Fruit fly (Drosophila melanogaster) whole organism, embryonic: Measurements from ENCODE around the gene CG12581.

Experiments used
- Adf1 ChIP-seq: fragments of 200-800 bp; sonication (Bioruptor generic); IDR thresholded peaks from 2 replicates; pipeline ENCODE4 v1.3.6; 2022; ENCODE audit warnings: missing biosample characterization, missing genetic modification characterization
- Aef1 ChIP-seq: fragments of 200-800 bp; sonication (Bioruptor generic); IDR thresholded peaks from 3 replicates; pipeline ENCODE4 v1.3.6; 2022; ENCODE audit warnings: missing biosample characterization, missing genetic modification characterization
- CG10274 ChIP-seq: fragments of 200-800 bp; sonication (Bioruptor generic); optimal IDR thresholded peaks from 3 replicates; lab custom pipeline; 2017; ENCODE audit warnings: missing biosample characterization, mild to moderate bottlenecking, missing genetic modification characterization
- CG10366 ChIP-seq: fragments of 200-800 bp; sonication (Bioruptor generic); IDR thresholded peaks from 2 replicates; pipeline ENCODE4 v1.3.6; 2022; ENCODE audit warnings: missing biosample characterization, missing genetic modification characterization
- CG10431 ChIP-seq: fragments of 200-800 bp; sonication (Bioruptor generic); optimal IDR thresholded peaks from 3 replicates; lab custom pipeline; 2018; ENCODE audit warnings: missing biosample characterization, mild to moderate bottlenecking, missing genetic modification characterization
- CG10543 ChIP-seq: fragments of 200-800 bp; sonication (Bioruptor generic); optimal IDR thresholded peaks from 3 replicates; lab custom pipeline; 2017; ENCODE audit warnings: missing biosample characterization, mild to moderate bottlenecking, missing genetic modification characterization, moderate library complexity
- CG12236 ChIP-seq: fragments of 200-800 bp; sonication (Bioruptor generic); optimal IDR thresholded peaks from 2 replicates; lab custom pipeline; 2016; ENCODE audit warnings: missing biosample characterization, missing genetic modification characterization
- CG13123 ChIP-seq: fragments of 200-800 bp; sonication (Bioruptor generic); optimal IDR thresholded peaks from 2 replicates; lab custom pipeline; 2016; ENCODE audit warnings: missing biosample characterization, missing genetic modification characterization
- CG17361 ChIP-seq: fragments of 200-800 bp; sonication (Bioruptor generic); IDR thresholded peaks from 3 replicates; pipeline ENCODE4 v1.3.6; 2022; ENCODE audit warnings: missing biosample characterization, missing genetic modification characterization
- CG2712 ChIP-seq: fragments of 200-800 bp; optimal IDR thresholded peaks from 3 replicates; lab custom pipeline; 2019; ENCODE audit warnings: missing biosample characterization, mild to moderate bottlenecking, missing genetic modification characterization, moderate library complexity
- CG3995 ChIP-seq: fragments of 200-800 bp; sonication (Bioruptor generic); optimal IDR thresholded peaks from 3 replicates; lab custom pipeline; 2016; ENCODE audit warnings: missing biosample characterization, missing genetic modification characterization
- CG43689 ChIP-seq: fragments of 200-800 bp; sonication (Bioruptor generic); IDR thresholded peaks from 2 replicates; pipeline ENCODE4 v1.3.6; 2022; ENCODE audit warnings: missing biosample characterization, missing genetic modification characterization
- CG5953 ChIP-seq: fragments of 200-800 bp; sonication (Bioruptor generic); IDR thresholded peaks from 2 replicates; pipeline ENCODE4 v1.3.6; 2022; ENCODE audit warnings: missing biosample characterization, missing genetic modification characterization
- CG8281 ChIP-seq: fragments of 200-800 bp; sonication (Bioruptor generic); optimal IDR thresholded peaks from 2 replicates; lab custom pipeline; 2018; ENCODE audit warnings: missing biosample characterization, mild to moderate bottlenecking, missing genetic modification characterization, moderate library complexity
- CG8388 ChIP-seq: fragments of 200-800 bp; sonication (Bioruptor generic); optimal IDR thresholded peaks from 2 replicates; lab custom pipeline; 2019; ENCODE audit warnings: missing biosample characterization, mild to moderate bottlenecking, missing genetic modification characterization, moderate library complexity
- CkIIα-i1 ChIP-seq: fragments of 200-800 bp; sonication (Bioruptor generic); IDR thresholded peaks from 2 replicates; pipeline ENCODE4 v1.3.6; 2022; ENCODE audit warnings: missing biosample characterization, missing genetic modification characterization
- D ChIP-seq, 2 experiments: fragments of 200-800 bp in 1 of 2; fragments of >200 bp in 1 of 2; sonication (Bioruptor generic) in 1 of 2; optimal IDR thresholded peaks; 2 replicates in 1 of 2; 3 replicates in 1 of 2; lab custom pipeline; 2017; ENCODE audit warnings: mild to moderate bottlenecking in 1 of 2, missing biosample characterization in 1 of 2, missing genetic modification characterization in 1 of 2, missing genetic modification reagents in 1 of 2
- Drgx ChIP-seq: fragments of 200-800 bp; sonication (Bioruptor generic); IDR thresholded peaks from 2 replicates; pipeline ENCODE4 v1.3.6; 2022; ENCODE audit warnings: missing biosample characterization, missing genetic modification characterization
- Ets65A ChIP-seq: fragments of 200-800 bp; sonication (Bioruptor generic); peaks from one replicate; lab custom pipeline; 2016; ENCODE audit warnings: missing biosample characterization, missing genetic modification characterization
- HLH54F ChIP-seq: fragments of 200-800 bp; sonication (Bioruptor generic); optimal IDR thresholded peaks from 3 replicates; lab custom pipeline; 2016; ENCODE audit warnings: missing biosample characterization, missing genetic modification characterization
- Hey ChIP-seq: fragments of 200-800 bp; sonication (Bioruptor generic); optimal IDR thresholded peaks from 3 replicates; lab custom pipeline; 2018; ENCODE audit warnings: missing biosample characterization, mild to moderate bottlenecking, missing genetic modification characterization
- HmgZ ChIP-seq: fragments of 200-800 bp; sonication (Bioruptor generic); optimal IDR thresholded peaks from 2 replicates; lab custom pipeline; 2018; ENCODE audit warnings: missing biosample characterization, mild to moderate bottlenecking, missing genetic modification characterization
- Jarid2 ChIP-seq: fragments of 200-800 bp; sonication (Bioruptor generic); optimal IDR thresholded peaks from 3 replicates; lab custom pipeline; 2017; ENCODE audit warnings: mild to moderate bottlenecking, missing biosample characterization, missing genetic modification reagents, missing genetic modification characterization
- Lim3 ChIP-seq: fragments of 200-800 bp; sonication (Bioruptor generic); IDR thresholded peaks from 2 replicates; pipeline ENCODE4 v1.3.6; 2022; ENCODE audit warnings: missing biosample characterization, missing genetic modification characterization
- NFAT ChIP-seq: fragments of 200-800 bp; sonication (Bioruptor generic); IDR thresholded peaks from 2 replicates; pipeline ENCODE4 v1.3.6; 2022; ENCODE audit warnings: missing biosample characterization, missing genetic modification characterization
- Oaz ChIP-seq: fragments of 200-800 bp; sonication (Bioruptor generic); IDR thresholded peaks from 2 replicates; pipeline ENCODE4 v1.3.6; 2022; ENCODE audit warnings: missing biosample characterization, missing genetic modification characterization
- Sin3A ChIP-seq: fragments of >200 bp; optimal IDR thresholded peaks from 2 replicates; lab custom pipeline; 2018
- Stat92E ChIP-seq, 3 experiments: fragments of >200 bp in 2 of 3; fragments of 200-800 bp in 1 of 3; sonication (Bioruptor generic) in 1 of 3; optimal IDR thresholded peaks; 2 replicates each; lab custom pipeline; 2017 to 2019; ENCODE audit warnings: missing biosample characterization in 3 of 3, missing genetic modification characterization in 3 of 3, mild to moderate bottlenecking in 1 of 3, moderate library complexity in 1 of 3
- Tbp ChIP-seq: fragments of >200 bp; optimal IDR thresholded peaks from 2 replicates; lab custom pipeline; 2018; ENCODE audit warnings: missing biosample characterization, missing genetic modification characterization
- bowl ChIP-seq: fragments of 200-800 bp; sonication (Bioruptor generic); IDR thresholded peaks from 2 replicates; pipeline ENCODE4 v1.3.6; 2022; ENCODE audit warnings: missing biosample characterization, missing genetic modification characterization
- bsh ChIP-seq, 2 experiments: fragments of 200-800 bp; sonication (Bioruptor generic); optimal IDR thresholded peaks; 2 replicates each; lab custom pipeline; 2017 to 2018; ENCODE audit warnings: mild to moderate bottlenecking in 2 of 2, missing biosample characterization in 2 of 2, missing genetic modification characterization in 2 of 2, moderate library complexity in 1 of 2
- cg ChIP-seq: fragments of 200-800 bp; sonication (Bioruptor generic); optimal IDR thresholded peaks from 3 replicates; lab custom pipeline; 2019; ENCODE audit warnings: missing biosample characterization, mild to moderate bottlenecking, missing genetic modification characterization, moderate library complexity
- chinmo ChIP-seq: fragments of 200-800 bp; sonication (Bioruptor generic); IDR thresholded peaks from 4 replicates; pipeline ENCODE4 v1.3.6; 2022; ENCODE audit warnings: missing biosample characterization, missing genetic modification characterization; ENCODE audit not compliant: partially characterized antibody
- chn ChIP-seq: fragments of 200-800 bp; sonication (Bioruptor generic); optimal IDR thresholded peaks from 2 replicates; lab custom pipeline; 2016; ENCODE audit warnings: missing biosample characterization, missing genetic modification characterization
- gro ChIP-seq: fragments of 200-800 bp; sonication (Bioruptor generic); optimal IDR thresholded peaks from 2 replicates; lab custom pipeline; 2016; ENCODE audit warnings: missing biosample characterization, missing genetic modification characterization
- her ChIP-seq: fragments of 200-800 bp; sonication (Bioruptor generic); optimal IDR thresholded peaks from 2 replicates; lab custom pipeline; 2016; ENCODE audit warnings: missing biosample characterization, missing genetic modification characterization
- jing ChIP-seq: fragments of 200-800 bp; sonication (Bioruptor generic); optimal IDR thresholded peaks from 2 replicates; lab custom pipeline; 2018; ENCODE audit warnings: missing biosample characterization, mild to moderate bottlenecking, missing genetic modification characterization
- kni ChIP-seq: fragments of 200-800 bp; sonication (Bioruptor generic); optimal IDR thresholded peaks from 3 replicates; lab custom pipeline; 2017; ENCODE audit warnings: mild to moderate bottlenecking, missing biosample characterization, missing genetic modification reagents, missing genetic modification characterization
- knrl ChIP-seq: fragments of 200-800 bp; sonication (Bioruptor generic); IDR thresholded peaks from 3 replicates; pipeline ENCODE4 v1.3.6; 2022; ENCODE audit warnings: missing biosample characterization, missing genetic modification characterization; ENCODE audit not compliant: partially characterized antibody
- lov ChIP-seq, 2 experiments: fragments of 200-800 bp in 1 of 2; fragments of >200 bp in 1 of 2; sonication (Bioruptor generic) in 1 of 2; IDR thresholded peaks in 1 of 2; optimal IDR thresholded peaks in 1 of 2; 2 replicates in 1 of 2; 3 replicates in 1 of 2; pipeline versions ENCODE4 v1.3.6 to Lab custom; 2017 to 2022; ENCODE audit warnings: missing biosample characterization in 1 of 2, missing genetic modification characterization in 1 of 2
- mirr ChIP-seq: fragments of 200-800 bp; sonication (Bioruptor generic); optimal IDR thresholded peaks from 3 replicates; lab custom pipeline; 2018; ENCODE audit warnings: missing biosample characterization, mild to moderate bottlenecking, missing genetic modification characterization
- mld ChIP-seq: fragments of 200-800 bp; sonication (Bioruptor generic); IDR thresholded peaks from 3 replicates; pipeline ENCODE4 v1.3.6; 2022; ENCODE audit warnings: missing biosample characterization, missing genetic modification characterization; ENCODE audit not compliant: partially characterized antibody
- onecut ChIP-seq: fragments of 200-800 bp; sonication (Bioruptor generic); IDR thresholded peaks from 2 replicates; pipeline ENCODE4 v1.3.6; 2022; ENCODE audit warnings: missing biosample characterization, missing genetic modification characterization
- rib ChIP-seq: fragments of 200-800 bp; sonication (Bioruptor generic); IDR thresholded peaks from 2 replicates; pipeline ENCODE4 v1.3.6; 2022; ENCODE audit warnings: missing biosample characterization, missing genetic modification characterization
- scrt ChIP-seq: fragments of 200-800 bp; sonication (Bioruptor generic); optimal IDR thresholded peaks from 2 replicates; lab custom pipeline; 2018; ENCODE audit warnings: missing biosample characterization, mild to moderate bottlenecking, missing genetic modification characterization, moderate library complexity
- slbo ChIP-seq: fragments of 200-800 bp; sonication (Bioruptor generic); IDR thresholded peaks from 2 replicates; pipeline ENCODE4 v1.3.6; 2022; ENCODE audit warnings: missing biosample characterization, missing genetic modification characterization
- sob ChIP-seq: fragments of 200-800 bp; sonication (Bioruptor generic); IDR thresholded peaks from 2 replicates; pipeline ENCODE4 v1.3.6; 2022; ENCODE audit warnings: missing biosample characterization, missing genetic modification characterization
- sug ChIP-seq: fragments of 200-800 bp; optimal IDR thresholded peaks from 2 replicates; lab custom pipeline; 2019; ENCODE audit warnings: missing biosample characterization, mild to moderate bottlenecking, missing genetic modification characterization, moderate library complexity
- tna ChIP-seq: fragments of 200-800 bp; sonication (Bioruptor generic); IDR thresholded peaks from 2 replicates; pipeline ENCODE4 v1.3.6; 2022; ENCODE audit warnings: missing biosample characterization, missing genetic modification characterization; ENCODE audit not compliant: partially characterized antibody
- wor ChIP-seq: fragments of 200-800 bp; sonication (Bioruptor generic); IDR thresholded peaks from 2 replicates; pipeline ENCODE4 v1.3.6; 2022; ENCODE audit warnings: missing biosample characterization, missing genetic modification characterization

CG12581 gene

DNA sequence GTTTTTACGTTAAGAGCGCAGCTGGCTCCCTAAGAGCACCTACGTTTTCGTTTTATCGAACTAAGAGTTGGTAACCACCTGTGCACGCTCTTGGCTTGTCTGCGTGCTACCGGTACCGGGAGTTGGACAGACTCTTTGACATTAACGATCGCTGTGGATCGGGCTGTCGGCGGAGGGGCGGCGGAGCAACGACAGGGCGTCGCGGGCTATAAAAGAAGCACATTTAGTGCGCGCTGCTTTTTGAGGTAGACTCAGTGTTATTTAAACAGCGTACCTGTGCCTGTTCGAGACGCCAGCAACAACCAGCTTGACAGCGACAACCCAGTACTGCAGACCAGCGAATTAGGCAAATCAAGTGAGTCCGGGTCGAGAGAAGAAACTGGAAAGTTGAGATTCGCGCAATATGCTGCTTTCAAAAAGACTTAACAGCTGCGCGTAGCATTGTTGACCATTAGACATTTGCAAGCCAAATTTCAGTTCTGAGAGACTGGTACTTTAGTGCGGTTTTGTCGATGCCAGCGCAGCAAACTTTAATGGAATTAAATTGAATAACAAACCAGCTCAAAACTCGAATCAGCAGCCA is 44.1 kb upstream of the CG12581 start (continued):
- TF ChIP-seq CG10274 (GFP tag; lab: Kevin White, UChicago): no peak
- 0 out of 2 replicates have a peak, but pooled peaks have one; percentile 27 for TF ChIP-seq CG5953 (GFP tag; lab: Robert Waterston, UW)
- TF ChIP-seq CG8388 (GFP tag; lab: Kevin White, UChicago): no peak
- no peak for TF ChIP-seq CG10431 (GFP tag; lab: Kevin White, UChicago)
- TF ChIP-seq CG2712 (tag; lab: Kevin White, UChicago): no peak
- TF ChIP-seq Jarid2 (GFP tag; lab: Kevin White, UChicago): peak; percentile 2
- TF ChIP-seq Ets65A (GFP tag; lab: Kevin White, UChicago): peak; percentile 61
- no peak for TF ChIP-seq CG10366 (GFP tag; lab: Robert Waterston, UW)
- TF ChIP-seq Sin3A (lab: Kevin White, UChicago): no peak
- TF ChIP-seq bowl (GFP tag; lab: Robert Waterston, UW): no peak
- TF ChIP-seq CG12236 (GFP tag; lab: Kevin White, UChicago): no peak
- no peak for TF ChIP-seq chn (GFP tag; lab: Kevin White, UChicago)
- no peak for TF ChIP-seq jing
- no peak for TF ChIP-seq CG43689 (GFP tag; lab: Robert Waterston, UW)
- peak; percentile 31; the same call in 2 of the 3 replicates for TF ChIP-seq knrl (GFP tag; lab: Robert Waterston, UW)
- no peak for TF ChIP-seq D (optimal IDR thresholded peaks at IDR 0.05; lab: Kevin White, UChicago)
- TF ChIP-seq D (GFP tag; optimal IDR thresholded peaks at IDR 0.05; lab: Kevin White, UChicago): no peak
- TF ChIP-seq kni (GFP tag; lab: Kevin White, UChicago): peak; percentile 44
- TF ChIP-seq CG8281: no peak
- TF ChIP-seq sug (tag; lab: Kevin White, UChicago): peak; percentile 3
- peak; percentile 73 for TF ChIP-seq CG10543 (GFP tag; lab: Kevin White, UChicago)
- TF ChIP-seq Tbp: no peak
- no peak for TF ChIP-seq cg (GFP tag; lab: Kevin White, UChicago)
- TF ChIP-seq onecut (GFP tag; lab: Robert Waterston, UW): 0 out of 2 replicates have a peak, but pooled peaks have one; percentile 17
- no peak for TF ChIP-seq Aef1 (GFP tag; lab: Robert Waterston, UW)
- TF ChIP-seq Oaz: no peak
- TF ChIP-seq rib: no peak
- no peak for TF ChIP-seq Hey (tag; lab: Kevin White, UChicago)
- TF ChIP-seq Lim3 (GFP tag; lab: Robert Waterston, UW): no peak
- peak; percentile 47 for TF ChIP-seq mirr (GFP tag; lab: Kevin White, UChicago)
- no peak for TF ChIP-seq CG13123 (GFP tag; lab: Kevin White, UChicago)
- TF ChIP-seq NFAT (GFP tag; lab: Robert Waterston, UW): no peak
- TF ChIP-seq Adf1 (GFP tag; lab: Robert Waterston, UW): peak; percentile 60; the same call in 1 of the 2 replicates
- TF ChIP-seq tna (GFP tag; lab: Robert Waterston, UW): no peak
- TF ChIP-seq wor: no peak
- TF ChIP-seq her (GFP tag; lab: Kevin White, UChicago): no peak
- TF ChIP-seq lov (optimal IDR thresholded peaks at IDR 0.05; lab: Kevin White, UChicago): no peak
- no peak for TF ChIP-seq lov (GFP tag; IDR thresholded peaks at IDR 0.05; lab: Robert Waterston, UW)
- TF ChIP-seq mld (GFP tag; lab: Robert Waterston, UW): 0 out of 3 replicates have a peak, but pooled peaks have one; percentile 36
- 0 out of 4 replicates have a peak, but pooled peaks have one; percentile 75 for TF ChIP-seq chinmo (GFP tag; lab: Robert Waterston, UW)
- no peak for TF ChIP-seq CkIIα-i1 (GFP tag; lab: Robert Waterston, UW)
- no peak for TF ChIP-seq HLH54F (GFP tag; lab: Kevin White, UChicago)
- no peak for TF ChIP-seq bsh (GFP tag; optimal IDR thresholded peaks at IDR 0.05; lab: Kevin White, UChicago)
- no peak for TF ChIP-seq Drgx (GFP tag; lab: Robert Waterston, UW)
- no peak; the same call in 1 of the 2 replicates for TF ChIP-seq sob (GFP tag; lab: Robert Waterston, UW)
- no peak for TF ChIP-seq CG3995 (GFP tag; lab: Kevin White, UChicago)
- no peak for TF ChIP-seq scrt (GFP tag; lab: Kevin White, UChicago)
- TF ChIP-seq HmgZ (tag; lab: Kevin White, UChicago): peak; percentile 23
- TF ChIP-seq CG17361: no peak
- peak; percentile 22 for TF ChIP-seq gro (GFP tag; lab: Kevin White, UChicago)
- TF ChIP-seq Stat92E (GFP tag; optimal IDR thresholded peaks at IDR 0.05; lab: Kevin White, UChicago): no peak
- no peak for TF ChIP-seq slbo (GFP tag; lab: Robert Waterston, UW)
